Worm (Caenorhabditis elegans) whole organism, L2 larva: Measurements from ENCODE around the gene fard-1.

Experiments
- F13H6.1 ChIP-seq: sonication (generic microtip); optimal IDR thresholded peaks from 2 replicates; lab custom pipeline; 2016; ENCODE audit warnings: missing genetic modification characterization, missing compliant biosample characterization
- R02D3.7 ChIP-seq: fragments of 150-350 bp; optimal IDR thresholded peaks from 2 replicates; lab custom pipeline; 2014; ENCODE audit warnings: missing biosample characterization, missing genetic modification characterization
- alr-1 ChIP-seq: fragments of 150-350 bp; optimal IDR thresholded peaks from 2 replicates; lab custom pipeline; 2014; ENCODE audit warnings: missing biosample characterization, missing genetic modification characterization
- aly-2 ChIP-seq: fragments of 150-350 bp; optimal IDR thresholded peaks from 2 replicates; lab custom pipeline; 2014; ENCODE audit warnings: missing biosample characterization, missing genetic modification characterization
- ama-1 ChIP-seq: fragments of 150-350 bp; optimal IDR thresholded peaks from 2 replicates; lab custom pipeline; 2018; ENCODE audit warnings: inconsistent platforms
- blmp-1 ChIP-seq: sonication (generic microtip); optimal IDR thresholded peaks from 2 replicates; lab custom pipeline; 2017; ENCODE audit warnings: missing genetic modification characterization, mild to moderate bottlenecking, missing compliant biosample characterization, antibody characterized with exemption, moderate library complexity; ENCODE audit not compliant: insufficient read depth
- ceh-16 ChIP-seq: fragments of 150-350 bp; optimal IDR thresholded peaks from 2 replicates; lab custom pipeline; 2014; ENCODE audit warnings: missing biosample characterization, missing genetic modification characterization
- ceh-82 ChIP-seq: fragments of 150-350 bp; optimal IDR thresholded peaks from 2 replicates; lab custom pipeline; 2014; ENCODE audit warnings: missing biosample characterization, missing genetic modification characterization
- elt-1 ChIP-seq: fragments of 150-350 bp; optimal IDR thresholded peaks from 2 replicates; lab custom pipeline; 2014; ENCODE audit warnings: missing biosample characterization, missing genetic modification characterization
- elt-3 ChIP-seq: sonication (generic microtip); optimal IDR thresholded peaks from 2 replicates; lab custom pipeline; 2017; ENCODE audit warnings: missing biosample characterization, missing genetic modification characterization
- fos-1 ChIP-seq: fragments of 150-350 bp; optimal IDR thresholded peaks from 2 replicates; lab custom pipeline; 2014; ENCODE audit warnings: missing biosample characterization, missing genetic modification characterization
- lin-11 ChIP-seq: fragments of 150-350 bp; sonication (generic microtip); optimal IDR thresholded peaks from 2 replicates; lab custom pipeline; 2014; ENCODE audit warnings: missing biosample characterization, missing genetic modification characterization, inconsistent platforms, mixed read lengths
- lin-13 ChIP-seq: fragments of 150-350 bp; optimal IDR thresholded peaks from 2 replicates; lab custom pipeline; 2014; ENCODE audit warnings: missing biosample characterization, missing genetic modification reagents, missing genetic modification characterization
- lin-39 ChIP-seq: fragments of 150-350 bp; optimal IDR thresholded peaks from 2 replicates; lab custom pipeline; 2014; ENCODE audit warnings: missing biosample characterization, missing genetic modification reagents, missing genetic modification characterization
- lsy-2 ChIP-seq, 2 experiments: fragments of 150-350 bp in 1 of 2; sonication (generic microtip) in 1 of 2; optimal IDR thresholded peaks; 2 replicates each; lab custom pipeline; 2014 to 2017; ENCODE audit warnings: missing biosample characterization in 2 of 2, missing genetic modification characterization in 2 of 2
- mab-5 ChIP-seq: fragments of 150-350 bp; optimal IDR thresholded peaks from 2 replicates; lab custom pipeline; 2014; ENCODE audit warnings: missing biosample characterization, missing genetic modification characterization
- mbf-1 ChIP-seq: sonication (generic microtip); optimal IDR thresholded peaks from 2 replicates; lab custom pipeline; 2017; ENCODE audit warnings: missing biosample characterization, missing genetic modification characterization
- mdl-1 ChIP-seq, 2 experiments: fragments of 150-350 bp in 1 of 2; sonication (generic microtip) in 1 of 2; optimal IDR thresholded peaks; 2 replicates each; lab custom pipeline; 2017; ENCODE audit warnings: missing biosample characterization in 2 of 2, missing genetic modification characterization in 2 of 2
- nhr-11 ChIP-seq: fragments of 150-350 bp; optimal IDR thresholded peaks from 2 replicates; lab custom pipeline; 2014; ENCODE audit warnings: missing biosample characterization, missing genetic modification characterization
- nhr-129 ChIP-seq: fragments of 150-350 bp; optimal IDR thresholded peaks from 2 replicates; lab custom pipeline; 2014; ENCODE audit warnings: missing biosample characterization, missing genetic modification characterization
- nhr-21 ChIP-seq: fragments of 150-350 bp; optimal IDR thresholded peaks from 2 replicates; lab custom pipeline; 2014; ENCODE audit warnings: missing biosample characterization, missing genetic modification characterization
- nhr-23 ChIP-seq: fragments of 150-350 bp; optimal IDR thresholded peaks from 2 replicates; lab custom pipeline; 2014; ENCODE audit warnings: missing biosample characterization, missing genetic modification reagents, missing genetic modification characterization
- nhr-237 ChIP-seq: fragments of 150-350 bp; optimal IDR thresholded peaks from 2 replicates; lab custom pipeline; 2014; ENCODE audit warnings: missing biosample characterization, missing genetic modification characterization
- nhr-25 ChIP-seq: fragments of 150-350 bp; sonication (generic microtip); optimal IDR thresholded peaks from 3 replicates; lab custom pipeline; 2014; ENCODE audit warnings: missing biosample characterization, missing genetic modification characterization
- nhr-6 ChIP-seq: fragments of 150-350 bp; optimal IDR thresholded peaks from 2 replicates; lab custom pipeline; 2014; ENCODE audit warnings: missing biosample characterization, missing genetic modification characterization
- nhr-77 ChIP-seq: fragments of 150-350 bp; optimal IDR thresholded peaks from 2 replicates; lab custom pipeline; 2014; ENCODE audit warnings: missing biosample characterization, missing genetic modification characterization
- peb-1 ChIP-seq: fragments of 150-350 bp; optimal IDR thresholded peaks from 2 replicates; lab custom pipeline; 2014; ENCODE audit warnings: missing biosample characterization, missing genetic modification characterization
- sem-4 ChIP-seq: fragments of 150-350 bp; optimal IDR thresholded peaks from 2 replicates; lab custom pipeline; 2014; ENCODE audit warnings: missing biosample characterization, missing genetic modification reagents, missing genetic modification characterization
- sma-3 ChIP-seq: sonication (generic microtip); optimal IDR thresholded peaks from 2 replicates; lab custom pipeline; 2016; ENCODE audit warnings: missing genetic modification reagents, missing genetic modification characterization, missing compliant biosample characterization
- sma-9 ChIP-seq, 2 experiments: fragments of 150-350 bp in 1 of 2; sonication (generic microtip) in 1 of 2; optimal IDR thresholded peaks; 2 replicates each; lab custom pipeline; 2014 to 2016; ENCODE audit warnings: missing genetic modification characterization in 2 of 2, mild to moderate bottlenecking in 1 of 2, missing biosample characterization in 1 of 2, missing compliant biosample characterization in 1 of 2, missing genetic modification reagents in 1 of 2, moderate library complexity in 1 of 2
- unc-39 ChIP-seq: fragments of 150-350 bp; optimal IDR thresholded peaks from 2 replicates; lab custom pipeline; 2014; ENCODE audit warnings: missing biosample characterization, missing genetic modification characterization
- unc-55 ChIP-seq: fragments of 150-350 bp; sonication (generic microtip); optimal IDR thresholded peaks from 3 replicates; lab custom pipeline; 2014; ENCODE audit warnings: missing biosample characterization, missing genetic modification reagents, missing genetic modification characterization
- zag-1 ChIP-seq: fragments of 150-350 bp; optimal IDR thresholded peaks from 2 replicates; lab custom pipeline; 2014; ENCODE audit warnings: missing biosample characterization, missing genetic modification characterization
- ztf-1 ChIP-seq: fragments of 200-800 bp; sonication (Bioruptor generic); conservative IDR thresholded peaks from 2 replicates; pipeline ENCODE4 v1.3.6; 2022; ENCODE audit warnings: missing genetic modification characterization, missing compliant biosample characterization
- ztf-11 ChIP-seq: sonication (generic microtip); optimal IDR thresholded peaks from 2 replicates; lab custom pipeline; 2017; ENCODE audit warnings: missing biosample characterization, missing genetic modification characterization
- ztf-4 ChIP-seq: fragments of 150-350 bp; optimal IDR thresholded peaks from 2 replicates; lab custom pipeline; 2014; ENCODE audit warnings: missing biosample characterization, missing genetic modification characterization

The fard-1 gene

ce11 chrX:2903715-2904419 lies 29.3 kb upstream of the fard-1 start:
- TF ChIP-seq mab-5 (tag; lab: Kevin White, UChicago), result no peak
- no peak for TF ChIP-seq ztf-4
- peak; percentile 19 for TF ChIP-seq fos-1 (tag; lab: Kevin White, UChicago)
- TF ChIP-seq nhr-25 (tag; lab: Kevin White, UChicago), result peak; percentile 18
- peak; percentile 16 for TF ChIP-seq ceh-16 (tag; lab: Kevin White, UChicago)
- no peak for TF ChIP-seq F13H6.1 (tag; lab: Kevin White, UChicago)
- TF ChIP-seq unc-55 (GFP tag; lab: Kevin White, UChicago), result peak; percentile 34
- no peak for TF ChIP-seq lin-13 (GFP tag; lab: Kevin White, UChicago)
- no peak for TF ChIP-seq lin-11
- no peak for TF ChIP-seq ama-1 (lab: Kevin White, UChicago)
- no peak for TF ChIP-seq elt-3 (tag; lab: Kevin White, UChicago)
- TF ChIP-seq nhr-21 (tag; lab: Kevin White, UChicago), result peak; percentile 5

ce11 chrX:2906062-2906732 lies 27.0 kb upstream of the fard-1 start:
- peak; percentile 98 for TF ChIP-seq fos-1 (tag; lab: Kevin White, UChicago)
- TF ChIP-seq F13H6.1 (tag; lab: Kevin White, UChicago), result no peak

ce11 chrX:2907296-2907873 lies 25.8 kb upstream of the fard-1 start:
- TF ChIP-seq fos-1 (tag; lab: Kevin White, UChicago) (peak; percentile 28), ceh-16 (tag; lab: Kevin White, UChicago) (peak; percentile 50), nhr-129 (tag; lab: Kevin White, UChicago) (peak; percentile 49), sma-9 (GFP tag; optimal IDR thresholded peaks at IDR 0.05; lab: Kevin White, UChicago) (peak; percentile 37), sma-9 (tag; optimal IDR thresholded peaks at IDR 0.05; lab: Kevin White, UChicago) (no peak), elt-1 (tag; lab: Kevin White, UChicago) (peak; percentile 80), lin-13 (GFP tag; lab: Kevin White, UChicago) (no peak), ceh-82 (tag; lab: Kevin White, UChicago) (no peak)
- TF ChIP-seq, all 48 proteins: peak for 5

ce11 chrX:2909227-2909626 lies 23.9 kb upstream of the fard-1 start, which contains the start of gene nmy-1:
Gene nmy-1 (plus strand): TSS chrX:2909527.
- no peak for TF ChIP-seq peb-1 (tag; lab: Kevin White, UChicago)
- no peak for TF ChIP-seq sem-4
- no peak for TF ChIP-seq nhr-6 (tag; lab: Kevin White, UChicago)
- TF ChIP-seq unc-39, result no peak
- TF ChIP-seq nhr-129 (tag; lab: Kevin White, UChicago), result no peak
- TF ChIP-seq sma-3 (GFP tag; lab: Kevin White, UChicago), result no peak
- TF ChIP-seq lsy-2 (tag; optimal IDR thresholded peaks at IDR 0.05; lab: Kevin White, UChicago), result no peak
- no peak for TF ChIP-seq lin-39
- no peak for TF ChIP-seq ztf-11 (tag; lab: Kevin White, UChicago)
- no peak for TF ChIP-seq ztf-1 (GFP tag; lab: Robert Waterston, UW)
- no peak for TF ChIP-seq lin-13 (GFP tag; lab: Kevin White, UChicago)
- no peak for TF ChIP-seq mbf-1

ce11 chrX:2912689-2913088 lies 20.5 kb upstream of the fard-1 start:
- TF ChIP-seq nhr-23, result no peak
- TF ChIP-seq fos-1 (tag; lab: Kevin White, UChicago), result no peak
- no peak for TF ChIP-seq ztf-1 (GFP tag; lab: Robert Waterston, UW)
- no peak for TF ChIP-seq nhr-77
- no peak for TF ChIP-seq nhr-129 (tag; lab: Kevin White, UChicago)

- TF ChIP-seq elt-3 (tag; lab: Kevin White, UChicago), result no peak
- no peak for TF ChIP-seq nhr-23
- no peak for TF ChIP-seq ztf-11 (tag; lab: Kevin White, UChicago)
- TF ChIP-seq mab-5 (tag; lab: Kevin White, UChicago), result no peak
- no peak for TF ChIP-seq elt-1 (tag; lab: Kevin White, UChicago)
- TF ChIP-seq R02D3.7 (tag; lab: Kevin White, UChicago), result no peak
- no peak for TF ChIP-seq nhr-21 (tag; lab: Kevin White, UChicago)
- no peak for TF ChIP-seq aly-2 (tag; lab: Kevin White, UChicago)
- TF ChIP-seq lin-11, result no peak
- TF ChIP-seq nhr-11 (tag; lab: Kevin White, UChicago), result no peak
- no peak for TF ChIP-seq mdl-1 (tag; optimal IDR thresholded peaks at IDR 0.05; lab: Kevin White, UChicago)
- no peak for TF ChIP-seq F13H6.1 (tag; lab: Kevin White, UChicago)
- no peak for TF ChIP-seq ztf-1 (GFP tag; lab: Robert Waterston, UW)
- no peak for TF ChIP-seq nhr-237 (tag; lab: Kevin White, UChicago)
- no peak for TF ChIP-seq ztf-4
- TF ChIP-seq nhr-77, result no peak
- TF ChIP-seq alr-1 (tag; lab: Kevin White, UChicago), result no peak
- TF ChIP-seq blmp-1 (tag; lab: Kevin White, UChicago), result no peak
- no peak for TF ChIP-seq zag-1
- TF ChIP-seq lin-13 (GFP tag; lab: Kevin White, UChicago), result no peak
Measured at ce11 chrX:2919488-2919887, 13.7 kb upstream of the fard-1 start.
